Fruit fly (Drosophila melanogaster) whole organism, wandering third instar larva: ENCODE data around the gene ATP7.

Source experiments
- CG32264 ChIP-seq: fragments of 200-800 bp; sonication (Bioruptor generic); optimal IDR thresholded peaks from 2 replicates; lab custom pipeline; 2016; ENCODE audit warnings: missing biosample characterization, missing genetic modification characterization
- Dfd ChIP-seq: fragments of >200 bp; optimal IDR thresholded peaks from 2 replicates; lab custom pipeline; 2017; ENCODE audit warnings: missing biosample characterization, missing genetic modification characterization
- GATAd ChIP-seq: sonication (Bioruptor generic); optimal IDR thresholded peaks from 2 replicates; lab custom pipeline; 2016; ENCODE audit warnings: missing biosample characterization, missing genetic modification characterization
- HLH106 ChIP-seq: fragments of 200-800 bp; optimal IDR thresholded peaks from 3 replicates; lab custom pipeline; 2019; ENCODE audit warnings: missing biosample characterization, mild to moderate bottlenecking, missing genetic modification characterization, moderate library complexity
- Hnf4 ChIP-seq: fragments of 200-800 bp; sonication (Bioruptor generic); optimal IDR thresholded peaks from 2 replicates; lab custom pipeline; 2016; ENCODE audit warnings: missing biosample characterization, mild to moderate bottlenecking, missing genetic modification characterization
- Hr78 ChIP-seq: fragments of >200 bp; optimal IDR thresholded peaks from 2 replicates; lab custom pipeline; 2017; ENCODE audit warnings: missing biosample characterization, missing genetic modification characterization
- Hr83 ChIP-seq: fragments of 200-300 bp; sonication (Bioruptor generic); optimal IDR thresholded peaks from 2 replicates; lab custom pipeline; 2016; ENCODE audit warnings: missing biosample characterization, mild to moderate bottlenecking, missing genetic modification characterization, moderate library complexity; ENCODE audit not compliant: poor library complexity, severe bottlenecking
- Mio ChIP-seq: sonication (Bioruptor generic); optimal IDR thresholded peaks from 2 replicates; lab custom pipeline; 2016; ENCODE audit warnings: missing biosample characterization, missing genetic modification characterization
- Myc ChIP-seq: fragments of >200 bp; optimal IDR thresholded peaks from 2 replicates; lab custom pipeline; 2017
- N ChIP-seq: fragments of >200 bp; optimal IDR thresholded peaks from 2 replicates; lab custom pipeline; 2018; ENCODE audit warnings: missing biosample characterization, missing external identifiers, missing genetic modification characterization
- Rel ChIP-seq, 2 experiments: fragments of 200-800 bp; sonication (Bioruptor generic) in 1 of 2; optimal IDR thresholded peaks; 2 replicates in 1 of 2; 3 replicates in 1 of 2; lab custom pipeline; 2016 to 2019; ENCODE audit warnings: mild to moderate bottlenecking in 2 of 2, missing biosample characterization in 2 of 2, missing genetic modification characterization in 2 of 2, moderate library complexity in 1 of 2
- Sp1 ChIP-seq: fragments of 200-800 bp; sonication (Bioruptor generic); optimal IDR thresholded peaks from 3 replicates; lab custom pipeline; 2019; ENCODE audit warnings: missing biosample characterization, mild to moderate bottlenecking, missing genetic modification characterization, moderate library complexity
- Vsx2 ChIP-seq: fragments of 200-300, 225-300 bp; sonication (Bioruptor generic); optimal IDR thresholded peaks from 2 replicates; lab custom pipeline; 2018; ENCODE audit warnings: missing biosample characterization, missing genetic modification characterization; ENCODE audit not compliant: partially characterized antibody
- dsf ChIP-seq: sonication (Bioruptor generic); optimal IDR thresholded peaks from 2 replicates; lab custom pipeline; 2016; ENCODE audit warnings: missing biosample characterization, missing genetic modification characterization, borderline replicate concordance
- ey ChIP-seq: fragments of 200-800 bp; sonication (Bioruptor generic); optimal IDR thresholded peaks from 2 replicates; lab custom pipeline; 2016; ENCODE audit warnings: missing biosample characterization, missing genetic modification characterization
- foxo ChIP-seq, 2 experiments: fragments of 200-800 bp; sonication (Bioruptor generic); optimal IDR thresholded peaks; 2 replicates in 1 of 2; 3 replicates in 1 of 2; lab custom pipeline; 2016 to 2017; ENCODE audit warnings: missing biosample characterization in 2 of 2, missing genetic modification characterization in 2 of 2
- fru ChIP-seq: fragments of 200-800 bp; sonication (Bioruptor generic); optimal IDR thresholded peaks from 3 replicates; lab custom pipeline; 2016; ENCODE audit warnings: missing biosample characterization, mild to moderate bottlenecking, missing genetic modification characterization
- h ChIP-seq: fragments of 200-800 bp; sonication (Bioruptor generic); optimal IDR thresholded peaks from 3 replicates; lab custom pipeline; 2016; ENCODE audit warnings: missing biosample characterization, mild to moderate bottlenecking, missing genetic modification characterization
- jim ChIP-seq: fragments of 175-275, 200-325 bp; sonication (Bioruptor generic); optimal IDR thresholded peaks from 2 replicates; lab custom pipeline; 2016; ENCODE audit warnings: missing biosample characterization, mild to moderate bottlenecking, missing genetic modification characterization
- lola ChIP-seq: fragments of >200 bp; optimal IDR thresholded peaks from 2 replicates; lab custom pipeline; 2017; ENCODE audit warnings: missing biosample characterization, missing genetic modification characterization
- pan ChIP-seq: fragments of >200 bp; optimal IDR thresholded peaks from 2 replicates; lab custom pipeline; 2017
- psq ChIP-seq: fragments of 200-800 bp; sonication (Bioruptor generic); optimal IDR thresholded peaks from 3 replicates; lab custom pipeline; 2017; ENCODE audit warnings: missing biosample characterization, mild to moderate bottlenecking, missing genetic modification characterization, moderate library complexity
- sv ChIP-seq: fragments of 200-800 bp; sonication (Bioruptor generic); optimal IDR thresholded peaks from 3 replicates; lab custom pipeline; 2016; ENCODE audit warnings: missing biosample characterization, missing genetic modification characterization
- tai ChIP-seq: sonication (Bioruptor generic); optimal IDR thresholded peaks from 2 replicates; lab custom pipeline; 2016; ENCODE audit warnings: missing biosample characterization, missing genetic modification characterization
- usp ChIP-seq: fragments of >200 bp; optimal IDR thresholded peaks from 2 replicates; lab custom pipeline; 2017; ENCODE audit warnings: missing biosample characterization, missing genetic modification characterization
- woc ChIP-seq: sonication (Bioruptor generic); optimal IDR thresholded peaks from 2 replicates; lab custom pipeline; 2016; ENCODE audit warnings: missing biosample characterization, mild to moderate bottlenecking, missing genetic modification characterization

Gene ATP7

DNA sequence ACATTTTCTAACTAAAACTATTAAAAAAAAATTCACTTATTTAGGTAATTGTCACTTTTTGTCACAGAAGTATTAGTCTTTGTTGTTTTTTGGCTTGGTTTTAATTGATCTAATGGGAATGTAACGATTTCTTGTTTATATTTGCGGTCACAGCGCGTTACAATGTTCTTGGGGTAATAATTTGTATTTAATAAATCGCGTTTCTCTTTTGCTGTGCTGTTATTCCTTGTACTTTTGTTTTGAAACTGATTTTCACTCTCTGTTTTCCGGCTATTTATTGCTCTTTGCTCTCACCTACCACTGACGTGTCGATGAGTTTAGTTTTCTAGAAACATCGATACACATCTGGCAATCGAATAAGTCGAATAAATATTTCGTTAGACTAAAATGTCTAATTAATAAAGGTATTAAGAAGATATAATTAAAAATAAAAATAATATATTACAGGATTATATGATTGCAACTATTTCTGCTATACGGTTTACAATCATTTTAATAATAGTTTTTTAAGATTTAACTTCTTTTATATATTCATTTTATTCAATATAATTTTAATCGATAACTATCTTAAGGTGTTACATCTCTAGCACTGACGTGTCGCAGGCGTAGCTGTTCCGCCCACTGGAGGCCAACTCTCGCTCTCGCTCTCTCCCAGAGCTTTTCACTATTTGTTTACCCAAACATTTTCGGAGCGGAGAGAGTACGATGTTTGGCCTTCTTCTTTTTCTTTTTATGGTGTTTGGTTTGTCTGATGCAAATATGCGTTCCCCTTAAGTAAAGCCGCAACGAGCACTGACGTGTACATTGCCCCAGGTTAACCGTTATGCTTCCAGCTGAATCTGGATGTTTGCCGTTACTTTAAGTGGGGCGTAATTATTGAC is 47.7 kb upstream of the ATP7 start, which contains the start of gene Hsc70-3 (continued):
- TF ChIP-seq Vsx2 (GFP tag; lab: Kevin White, UChicago) (no peak), tai (GFP tag; lab: Kevin White, UChicago) (no peak), N (no peak), sv (GFP tag; lab: Kevin White, UChicago) (no peak), foxo (GFP tag; optimal IDR thresholded peaks at IDR 0.05; lab: Kevin White, UChicago) (peak in 1 of 2 experiments; percentile 32), dsf (GFP tag; lab: Kevin White, UChicago) (no peak), Sp1 (peak; percentile 46), lola (GFP tag; lab: Kevin White, UChicago) (no peak), h (GFP tag; lab: Kevin White, UChicago) (peak; percentile 13), GATAd (GFP tag; lab: Kevin White, UChicago) (no peak), pan (lab: Kevin White, UChicago) (no peak), woc (GFP tag; lab: Kevin White, UChicago) (no peak)

DNA sequence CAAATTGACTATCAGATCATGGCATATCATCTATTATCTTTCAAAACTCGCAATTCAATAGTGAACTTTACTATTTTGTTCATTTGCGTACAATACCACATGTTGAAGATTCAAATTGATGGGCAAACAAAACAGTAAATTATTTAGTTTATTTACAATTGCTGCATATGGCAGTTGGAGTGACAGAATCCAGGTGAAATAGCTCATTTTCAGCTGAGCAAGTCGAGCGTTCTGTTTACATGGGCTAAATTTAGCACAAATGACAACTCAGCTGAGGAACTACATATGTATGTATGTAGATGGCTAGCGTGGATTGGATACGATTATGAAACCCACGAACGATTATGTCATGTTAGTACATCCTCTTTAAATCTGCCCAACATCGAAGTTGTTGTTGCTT is 42.0 kb upstream of the ATP7 start:
- TF ChIP-seq foxo (GFP tag; optimal IDR thresholded peaks at IDR 0.05; lab: Kevin White, UChicago) (no peak), Sp1 (peak; percentile 40), h (GFP tag; lab: Kevin White, UChicago) (peak; percentile 33), HLH106 (tag; lab: Kevin White, UChicago) (no peak), Hr83 (GFP tag; lab: Kevin White, UChicago) (peak; percentile 31), tai (GFP tag; lab: Kevin White, UChicago) (no peak), Hnf4 (GFP tag; lab: Kevin White, UChicago) (peak; percentile 36)
- TF ChIP-seq, all 38 proteins: peak for 4

- no peak for TF ChIP-seq Hr78 (GFP tag; lab: Kevin White, UChicago)
- no peak for TF ChIP-seq dsf (GFP tag; lab: Kevin White, UChicago)
- no peak for TF ChIP-seq ey
- no peak for TF ChIP-seq psq (GFP tag; lab: Kevin White, UChicago)
- TF ChIP-seq fru (GFP tag; lab: Kevin White, UChicago): no peak
- no peak for TF ChIP-seq jim (GFP tag; lab: Kevin White, UChicago)
- TF ChIP-seq foxo (GFP tag; optimal IDR thresholded peaks at IDR 0.05; lab: Kevin White, UChicago): no peak
- no peak for TF ChIP-seq h (GFP tag; lab: Kevin White, UChicago)
- TF ChIP-seq usp (GFP tag; lab: Kevin White, UChicago): no peak
- no peak for TF ChIP-seq Mio (GFP tag; lab: Kevin White, UChicago)
- no peak for TF ChIP-seq Rel (GFP tag; optimal IDR thresholded peaks at IDR 0.05; lab: Kevin White, UChicago)
- TF ChIP-seq Rel (tag; optimal IDR thresholded peaks at IDR 0.05; lab: Kevin White, UChicago): no peak
- no peak for TF ChIP-seq sv (GFP tag; lab: Kevin White, UChicago)
- no peak for TF ChIP-seq CG32264 (GFP tag; lab: Kevin White, UChicago)
Measured at dm6 chrX:11813721-11814161, 41.1 kb upstream of the ATP7 start.

DNA sequence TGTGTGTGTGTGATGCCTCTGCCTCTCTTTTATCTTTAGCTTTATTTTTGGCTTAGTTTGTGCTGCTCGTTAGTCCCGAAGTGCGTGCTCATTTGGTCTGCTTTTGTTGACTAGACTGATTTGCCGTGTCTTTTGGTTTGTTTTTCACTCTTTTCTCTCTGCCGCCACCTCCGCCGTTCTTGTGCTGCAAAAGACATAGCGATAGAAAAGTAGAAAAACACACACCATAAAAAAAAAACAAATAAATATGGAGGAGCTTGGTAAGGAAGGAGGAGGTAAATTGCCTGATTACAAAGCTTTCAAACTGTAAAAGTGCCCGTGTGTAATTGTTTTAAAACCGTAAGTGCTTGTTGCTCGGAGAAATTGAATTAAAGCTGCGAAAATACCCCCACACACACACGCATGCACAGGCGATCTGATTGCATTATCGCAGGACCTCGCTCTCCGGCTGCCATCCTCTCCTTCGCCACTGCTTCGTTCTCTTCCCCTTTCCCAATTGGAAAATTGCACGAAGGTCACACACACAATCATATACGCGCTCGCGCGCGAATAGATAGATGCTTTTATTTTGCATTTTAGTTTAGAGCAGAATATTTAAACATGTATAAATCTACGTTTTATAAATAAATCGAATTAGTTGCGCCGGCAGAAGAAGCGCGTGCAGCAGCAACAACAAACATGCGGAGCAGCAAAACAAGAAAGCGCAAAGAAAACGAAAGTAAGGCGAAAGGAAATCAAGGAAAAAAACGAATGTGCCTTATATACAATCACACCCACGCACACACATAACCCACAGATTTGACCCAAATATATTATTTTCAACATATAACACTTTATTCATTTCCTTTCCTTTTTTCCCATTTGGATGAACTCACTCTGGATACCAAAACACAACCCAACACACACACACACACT is 39.2 kb upstream of the ATP7 start:
- peak; percentile 3 for TF ChIP-seq psq (GFP tag; lab: Kevin White, UChicago)
- TF ChIP-seq HLH106 (tag; lab: Kevin White, UChicago): no peak
- peak; percentile 3 for TF ChIP-seq Myc (lab: Kevin White, UChicago)
- peak; percentile 24 for TF ChIP-seq Dfd (GFP tag; lab: Kevin White, UChicago)

DNA sequence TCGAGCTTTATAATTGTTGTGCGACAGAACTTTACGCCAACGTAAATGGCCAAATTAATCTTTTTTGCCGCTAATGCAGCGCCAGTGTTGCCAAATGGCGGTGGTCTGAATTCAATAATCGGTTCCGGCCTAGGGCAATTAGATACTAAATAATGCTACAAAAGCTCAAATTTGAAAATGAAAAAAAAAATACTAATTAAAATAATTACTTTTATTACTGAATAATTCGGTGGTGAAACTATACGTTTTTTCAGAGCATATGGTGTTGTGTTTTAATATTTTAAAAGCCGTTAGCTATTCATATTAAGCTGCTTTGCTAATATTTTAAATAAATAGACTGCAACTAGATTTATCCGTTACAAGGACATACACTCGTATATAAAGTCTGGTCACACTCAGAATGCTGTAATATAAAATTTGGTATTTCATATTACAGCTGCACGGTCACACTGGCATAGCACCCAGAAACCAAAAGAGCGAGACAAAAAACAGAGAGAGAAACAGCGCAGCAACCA is 38.3 kb upstream of the ATP7 start, which contains the start of the genes CG1578 and rudhira:
TSS of gene CG1578 (minus strand) at position 118 of the 515 bp plus-strand sequence.
TSS of gene rudhira (plus strand) at position 465 of the 515 bp plus-strand sequence.
- TF ChIP-seq lola (GFP tag; lab: Kevin White, UChicago): no peak
- TF ChIP-seq fru (GFP tag; lab: Kevin White, UChicago): peak; percentile 24
- no peak for TF ChIP-seq Sp1
- TF ChIP-seq woc (GFP tag; lab: Kevin White, UChicago): no peak
- peak; percentile 11 for TF ChIP-seq HLH106 (tag; lab: Kevin White, UChicago)
